Worm (Caenorhabditis elegans) whole organism, L4 larva: ENCODE results near the gene nhx-1.

Experiments
- F10B5.3 ChIP-seq: sonication (generic microtip); optimal IDR thresholded peaks from 2 replicates; lab custom pipeline; 2016; ENCODE audit warnings: mild to moderate bottlenecking, missing genetic modification characterization, missing compliant biosample characterization
- F37D6.2 ChIP-seq: sonication (generic microtip); optimal IDR thresholded peaks from 2 replicates; lab custom pipeline; 2016; ENCODE audit warnings: mild to moderate bottlenecking, missing genetic modification characterization, missing compliant biosample characterization
- T20F7.1 ChIP-seq: fragments of 200-800 bp; sonication (Bioruptor generic); optimal IDR thresholded peaks from 2 replicates; lab custom pipeline; 2018; ENCODE audit warnings: mild to moderate bottlenecking, missing genetic modification characterization, missing compliant biosample characterization
- T26A8.4 ChIP-seq: fragments of 200-800 bp; sonication (Bioruptor generic); IDR thresholded peaks from 2 replicates; pipeline ENCODE4 v1.3.6; 2022; ENCODE audit warnings: missing genetic modification characterization, missing compliant biosample characterization
- ZK546.5 ChIP-seq, 2 experiments: sonication (generic microtip); optimal IDR thresholded peaks; 2 replicates each; lab custom pipeline; 2017; ENCODE audit warnings: missing biosample characterization in 2 of 2, missing genetic modification characterization in 2 of 2
- aha-1 ChIP-seq: fragments of 150-350 bp; peaks from one replicate; lab custom pipeline; 2014; ENCODE audit warnings: missing biosample characterization, missing genetic modification characterization
- arid-1 ChIP-seq: fragments of 200-800 bp; sonication (Bioruptor generic); conservative IDR thresholded peaks from 2 replicates; pipeline ENCODE4 v1.3.6; 2022; ENCODE audit warnings: missing genetic modification reagents, missing genetic modification characterization, missing compliant biosample characterization
- ceh-20 ChIP-seq: fragments of 200-800 bp; sonication (Bioruptor generic); IDR thresholded peaks from 2 replicates; pipeline ENCODE4 v1.3.6; 2022; ENCODE audit warnings: missing genetic modification reagents, missing genetic modification characterization, missing compliant biosample characterization
- ceh-28 ChIP-seq: fragments of 150-350 bp; optimal IDR thresholded peaks from 2 replicates; lab custom pipeline; 2014; ENCODE audit warnings: missing biosample characterization, missing genetic modification reagents, missing genetic modification characterization
- ceh-82 ChIP-seq: sonication (generic microtip); optimal IDR thresholded peaks from 2 replicates; lab custom pipeline; 2017; ENCODE audit warnings: missing biosample characterization, missing genetic modification characterization
- ces-1 ChIP-seq: fragments of 150-350 bp; sonication (generic microtip); optimal IDR thresholded peaks from 4 replicates; lab custom pipeline; 2014; ENCODE audit warnings: missing biosample characterization, missing genetic modification reagents, missing genetic modification characterization
- daf-12 ChIP-seq: fragments of 150-350 bp; optimal IDR thresholded peaks from 2 replicates; lab custom pipeline; 2014; ENCODE audit warnings: missing biosample characterization, missing genetic modification reagents, missing genetic modification characterization
- daf-16 ChIP-seq, 3 experiments: sonication (generic microtip); optimal IDR thresholded peaks; 2 replicates each; lab custom pipeline; 2016 to 2017; ENCODE audit warnings: missing genetic modification characterization in 3 of 3, missing genetic modification reagents in 3 of 3, mild to moderate bottlenecking in 2 of 3, missing compliant biosample characterization in 2 of 3, missing biosample characterization in 1 of 3, moderate library complexity in 1 of 3
- dmd-6 ChIP-seq: fragments of 200-800 bp; sonication (Bioruptor generic); IDR thresholded peaks from 2 replicates; pipeline ENCODE4 v1.3.6; 2022; ENCODE audit warnings: missing genetic modification reagents, missing genetic modification characterization, missing compliant biosample characterization
- dmd-9 ChIP-seq: fragments of 200-800 bp; sonication (Bioruptor generic); IDR thresholded peaks from 2 replicates; pipeline ENCODE4 v1.3.6; 2022; ENCODE audit warnings: missing genetic modification reagents, missing genetic modification characterization, missing compliant biosample characterization
- egl-43 ChIP-seq: fragments of 200-800 bp; sonication (Bioruptor generic); IDR thresholded peaks from 2 replicates; pipeline ENCODE4 v1.3.6; 2022; ENCODE audit warnings: missing genetic modification reagents, missing genetic modification characterization, missing compliant biosample characterization
- fkh-10 ChIP-seq: fragments of 150-350 bp; optimal IDR thresholded peaks from 2 replicates; lab custom pipeline; 2014; ENCODE audit warnings: missing biosample characterization, missing genetic modification reagents, missing genetic modification characterization
- gei-8 ChIP-seq: fragments of 200-800 bp; sonication (Bioruptor generic); optimal IDR thresholded peaks from 2 replicates; lab custom pipeline; 2018; ENCODE audit warnings: mild to moderate bottlenecking, missing genetic modification characterization, missing compliant biosample characterization
- hif-1 ChIP-seq, 2 experiments: sonication (generic microtip); optimal IDR thresholded peaks; 2 replicates each; lab custom pipeline; 2016 to 2017; ENCODE audit warnings: missing compliant biosample characterization in 2 of 2, missing genetic modification characterization in 2 of 2, missing genetic modification reagents in 2 of 2, missing genotype in 2 of 2, mild to moderate bottlenecking in 1 of 2
- hmg-1.1 ChIP-seq: fragments of 200-800 bp; sonication (Bioruptor generic); IDR thresholded peaks from 2 replicates; pipeline ENCODE4 v1.3.6; 2022; ENCODE audit warnings: missing genetic modification reagents, missing genetic modification characterization, missing compliant biosample characterization
- jun-1 ChIP-seq: fragments of 150-350 bp; optimal IDR thresholded peaks from 2 replicates; lab custom pipeline; 2014; ENCODE audit warnings: missing biosample characterization, missing genetic modification reagents, missing genetic modification characterization
- lin-1 ChIP-seq: fragments of 200-800 bp; sonication (Bioruptor generic); IDR thresholded peaks from 2 replicates; pipeline ENCODE4 v1.3.6; 2022; ENCODE audit warnings: missing genetic modification reagents, missing genetic modification characterization, missing compliant biosample characterization
- lin-29 ChIP-seq: fragments of 200-800 bp; sonication (Bioruptor generic); IDR thresholded peaks from 2 replicates; pipeline ENCODE4 v1.3.6; 2022; ENCODE audit warnings: missing genetic modification reagents, missing genetic modification characterization, missing compliant biosample characterization
- lin-39 ChIP-seq: fragments of 150-350 bp; optimal IDR thresholded peaks from 2 replicates; lab custom pipeline; 2014; ENCODE audit warnings: missing biosample characterization, missing genetic modification reagents, missing genetic modification characterization
- lir-3 ChIP-seq: sonication (generic microtip); optimal IDR thresholded peaks from 2 replicates; lab custom pipeline; 2016; ENCODE audit warnings: mild to moderate bottlenecking, missing genetic modification characterization, missing compliant biosample characterization
- nhr-237 ChIP-seq: sonication (generic microtip); optimal IDR thresholded peaks from 2 replicates; lab custom pipeline; 2017; ENCODE audit warnings: missing biosample characterization, missing genetic modification characterization
- nhr-25 ChIP-seq: sonication (generic microtip); optimal IDR thresholded peaks from 2 replicates; lab custom pipeline; 2017; ENCODE audit warnings: missing genetic modification characterization, mild to moderate bottlenecking, missing compliant biosample characterization, antibody characterized with exemption, moderate library complexity, borderline replicate concordance; ENCODE audit not compliant: insufficient read depth
- nhr-28 ChIP-seq: fragments of 150-350 bp; optimal IDR thresholded peaks from 2 replicates; lab custom pipeline; 2014; ENCODE audit warnings: missing biosample characterization, missing genetic modification characterization
- nhr-48 ChIP-seq: sonication (generic microtip); optimal IDR thresholded peaks from 2 replicates; lab custom pipeline; 2016; ENCODE audit warnings: mild to moderate bottlenecking, missing genetic modification characterization, missing compliant biosample characterization
- nhr-6 ChIP-seq: fragments of 150-350 bp; optimal IDR thresholded peaks from 2 replicates; lab custom pipeline; 2014; ENCODE audit warnings: missing biosample characterization, missing genetic modification characterization
- nhr-77 ChIP-seq: fragments of 150-350 bp; optimal IDR thresholded peaks from 2 replicates; lab custom pipeline; 2014; ENCODE audit warnings: missing biosample characterization, missing genetic modification characterization
- php-3 ChIP-seq: fragments of 200-800 bp; sonication (Bioruptor generic); IDR thresholded peaks from 2 replicates; pipeline ENCODE4 v1.3.6; 2022; ENCODE audit warnings: missing genetic modification reagents, missing genetic modification characterization, missing compliant biosample characterization
- rbr-2 ChIP-seq: sonication (generic microtip); optimal IDR thresholded peaks from 2 replicates; lab custom pipeline; 2016; ENCODE audit warnings: missing genotype, missing genetic modification characterization, missing compliant biosample characterization
- sdz-12 ChIP-seq: fragments of 200-800 bp; sonication (Bioruptor generic); optimal IDR thresholded peaks from 2 replicates; lab custom pipeline; 2018; ENCODE audit warnings: mild to moderate bottlenecking, missing genetic modification characterization, missing compliant biosample characterization
- set-16 ChIP-seq: fragments of 200-800 bp; sonication (Bioruptor generic); IDR thresholded peaks from 2 replicates; pipeline ENCODE4 v1.3.6; 2022; ENCODE audit warnings: missing genetic modification reagents, missing genetic modification characterization, missing compliant biosample characterization
- snpc-1.2 ChIP-seq: fragments of 200-800 bp; sonication (Bioruptor generic); IDR thresholded peaks from 2 replicates; pipeline ENCODE4 v1.3.6; 2022; ENCODE audit warnings: missing genetic modification reagents, missing genetic modification characterization, missing compliant biosample characterization
- spr-1 ChIP-seq: sonication (generic microtip); optimal IDR thresholded peaks from 2 replicates; lab custom pipeline; 2016; ENCODE audit warnings: mild to moderate bottlenecking, missing genetic modification characterization, missing compliant biosample characterization
- tra-1 ChIP-seq: fragments of 200-800 bp; sonication (Bioruptor generic); IDR thresholded peaks from 2 replicates; pipeline ENCODE4 v1.3.6; 2022; ENCODE audit warnings: missing genetic modification reagents, missing genetic modification characterization, missing compliant biosample characterization
- unc-62 ChIP-seq, 3 experiments: fragments of 150-350 bp in 1 of 3; sonication (generic microtip); optimal IDR thresholded peaks in 2 of 3; peaks in 1 of 3; 1 replicate in 1 of 3; 2 replicates in 2 of 3; lab custom pipeline; 2014 to 2017; ENCODE audit warnings: missing biosample characterization in 3 of 3, missing genetic modification characterization in 3 of 3, missing genetic modification reagents in 3 of 3, missing genotype in 1 of 3
- zip-2 ChIP-seq: fragments of 150-350 bp; optimal IDR thresholded peaks from 2 replicates; lab custom pipeline; 2014; ENCODE audit warnings: missing biosample characterization, missing genetic modification characterization
- ztf-7 ChIP-seq: fragments of 150-350 bp; optimal IDR thresholded peaks from 2 replicates; lab custom pipeline; 2014; ENCODE audit warnings: missing biosample characterization, missing genetic modification characterization

The nhx-1 gene

DNA sequence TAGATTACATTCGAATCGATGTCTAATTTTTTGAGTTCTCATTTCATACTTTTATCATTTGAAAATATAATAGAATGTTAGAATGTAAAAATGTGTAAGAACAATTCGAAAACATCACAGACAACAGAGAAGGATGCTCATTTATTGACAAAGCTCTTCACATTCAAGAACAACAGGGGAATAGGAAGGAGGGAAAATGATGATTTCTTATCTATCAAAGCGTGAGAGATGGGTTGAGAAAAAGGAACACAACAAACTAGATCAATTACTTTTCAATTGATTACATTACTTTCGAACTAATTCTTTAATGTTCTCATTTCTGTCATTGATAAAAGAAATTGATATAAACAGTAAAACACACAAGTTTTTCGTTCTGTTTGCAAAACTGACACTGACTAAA lies at the start of gene nhx-1, which contains the start of gene VB0395L.1:
TSS of gene nhx-1 (plus strand) at position 326 of the 400 bp plus-strand sequence.
TSS of gene VB0395L.1 (minus strand) at position 186 of the 400 bp plus-strand sequence.
- TF ChIP-seq jun-1: no peak
- no peak for TF ChIP-seq daf-16 (GFP tag; optimal IDR thresholded peaks at IDR 0.05; lab: Kevin White, UChicago)
- peak; percentile 92 for TF ChIP-seq daf-16 (tag; optimal IDR thresholded peaks at IDR 0.05; lab: Kevin White, UChicago)
- peak; percentile 3 for TF ChIP-seq nhr-28 (tag; lab: Kevin White, UChicago)
- no peak for TF ChIP-seq gei-8 (GFP tag; lab: Kevin White, UChicago)

DNA sequence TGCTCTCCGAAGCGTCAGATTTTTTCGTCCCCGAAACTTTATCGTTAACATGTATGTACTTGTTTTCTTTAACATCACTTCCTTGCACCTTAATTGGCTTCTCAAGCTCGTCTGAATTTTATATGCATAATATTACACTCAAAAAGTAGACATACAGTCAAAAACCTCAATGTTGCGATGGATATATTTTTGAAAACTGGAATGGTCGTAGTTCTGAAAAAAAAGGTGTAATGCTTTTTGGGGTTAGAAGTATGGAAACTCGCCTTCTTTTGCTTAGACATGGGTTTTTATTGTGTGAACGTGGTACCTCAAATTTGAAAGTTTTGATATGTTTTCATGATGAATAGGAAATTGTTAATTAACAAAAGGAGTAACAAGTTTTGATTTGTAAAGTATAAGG lies 34.3 kb upstream of the nhx-1 start, which contains the start of gene C09G1.2:
TSS of gene C09G1.2 (minus strand) at position 101 of the 400 bp plus-strand sequence.
- TF ChIP-seq nhr-48 (no peak), zip-2 (tag; lab: Kevin White, UChicago) (no peak), arid-1 (GFP tag; lab: Robert Waterston, UW) (no peak), nhr-25 (tag; lab: Kevin White, UChicago) (no peak), lin-29 (GFP tag; lab: Robert Waterston, UW) (no peak), unc-62 (GFP tag; optimal IDR thresholded peaks at IDR 0.05 in 1 of 2; lab: Kevin White, UChicago) (no peak), unc-62 (tag; optimal IDR thresholded peaks at IDR 0.05; lab: Kevin White, UChicago) (no peak), ZK546.5 (tag; optimal IDR thresholded peaks at IDR 0.05; lab: Kevin White, UChicago) (no peak), daf-16 (GFP tag; optimal IDR thresholded peaks at IDR 0.05; lab: Kevin White, UChicago) (no peak), daf-16 (tag; optimal IDR thresholded peaks at IDR 0.05; lab: Kevin White, UChicago) (no peak), hif-1 (tag; optimal IDR thresholded peaks at IDR 0.05; lab: Kevin White, UChicago) (no peak), egl-43 (GFP tag; lab: Robert Waterston, UW) (no peak), set-16 (GFP tag; lab: Robert Waterston, UW) (no peak), tra-1 (GFP tag; lab: Robert Waterston, UW) (no peak), nhr-6 (tag; lab: Kevin White, UChicago) (no peak)

DNA sequence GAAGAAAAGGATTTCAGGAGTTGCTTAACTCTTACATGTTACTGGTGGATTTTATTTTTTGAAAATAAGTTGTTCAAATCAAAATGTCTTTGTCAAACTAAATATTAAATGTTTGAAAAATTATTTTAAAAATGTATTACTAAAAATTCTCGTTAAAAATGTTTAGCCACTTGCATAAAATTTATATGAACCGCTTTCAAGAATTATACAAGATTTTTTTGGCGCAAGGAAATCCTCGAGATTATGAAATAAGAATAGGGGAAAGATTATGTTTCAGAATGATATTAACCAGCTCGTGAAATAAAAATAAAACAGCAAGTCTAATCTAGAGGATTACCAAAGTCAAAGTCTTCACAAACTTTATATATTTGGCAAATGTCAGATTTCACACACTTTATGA lies 33.6 kb upstream of the nhx-1 start:
- TF ChIP-seq zip-2 (tag; lab: Kevin White, UChicago) (peak; percentile 73), php-3 (GFP tag; lab: Robert Waterston, UW) (no peak), sdz-12 (GFP tag; lab: Kevin White, UChicago) (no peak), F10B5.3 (tag; lab: Kevin White, UChicago) (peak; percentile 18), nhr-48 (peak; percentile 50), T20F7.1 (GFP tag; lab: Kevin White, UChicago) (peak; percentile 80), nhr-77 (tag; lab: Kevin White, UChicago) (peak; percentile 92), ces-1 (GFP tag; lab: Kevin White, UChicago) (peak; percentile 0), daf-16 (GFP tag; optimal IDR thresholded peaks at IDR 0.05; lab: Kevin White, UChicago) (peak in 1 of 2 experiments; percentile 60), daf-16 (tag; optimal IDR thresholded peaks at IDR 0.05; lab: Kevin White, UChicago) (no peak), daf-12 (no peak), fkh-10 (GFP tag; lab: Kevin White, UChicago) (peak; percentile 69), dmd-6 (GFP tag; lab: Robert Waterston, UW) (peak; percentile 40), ceh-82 (tag; lab: Kevin White, UChicago) (no peak), nhr-28 (tag; lab: Kevin White, UChicago) (peak; percentile 33), aha-1 (tag; lab: Kevin White, UChicago) (peak; percentile 81), T26A8.4 (GFP tag; lab: Robert Waterston, UW) (peak; percentile 76), snpc-1.2 (no peak), F37D6.2 (tag; lab: Kevin White, UChicago) (peak; percentile 86), ceh-20 (GFP tag; lab: Robert Waterston, UW) (0 out of 2 replicates have a peak, but pooled peaks have one; percentile 27), rbr-2 (tag; lab: Kevin White, UChicago) (peak; percentile 57), lin-1 (GFP tag; lab: Robert Waterston, UW) (no peak), dmd-9 (no peak), nhr-6 (tag; lab: Kevin White, UChicago) (peak; percentile 54), lin-39 (tag; lab: Kevin White, UChicago) (no peak), lir-3 (tag; lab: Kevin White, UChicago) (peak; percentile 12), ztf-7 (peak; percentile 70), spr-1 (tag; lab: Kevin White, UChicago) (peak; percentile 11), hmg-1.1 (GFP tag; lab: Robert Waterston, UW) (peak; percentile 85), nhr-237 (tag; lab: Kevin White, UChicago) (no peak), ceh-28 (tag; lab: Kevin White, UChicago) (no peak)
